Worm (Caenorhabditis elegans) whole organism, L1 larva: ENCODE data around the gene itsn-1.

ENCODE experiments used
- C04F5.9 ChIP-seq: sonication (generic microtip); optimal IDR thresholded peaks from 2 replicates; lab custom pipeline; 2016; ENCODE audit warnings: missing genetic modification characterization, missing compliant biosample characterization
- F16B12.6 ChIP-seq: fragments of 150-350 bp; optimal IDR thresholded peaks from 2 replicates; lab custom pipeline; 2014; ENCODE audit warnings: missing biosample characterization, missing genetic modification characterization
- ceh-82 ChIP-seq, 3 experiments: fragments of 150-350 bp in 1 of 3; sonication (generic microtip) in 2 of 3; optimal IDR thresholded peaks; 2 replicates each; lab custom pipeline; 2014 to 2017; ENCODE audit warnings: missing biosample characterization in 3 of 3, missing genetic modification characterization in 3 of 3
- ceh-88 ChIP-seq: fragments of 200-800 bp; sonication (Bioruptor generic); IDR thresholded peaks from 2 replicates; pipeline ENCODE4 v1.3.6; 2022; ENCODE audit warnings: missing genetic modification characterization, missing compliant biosample characterization
- ces-1 ChIP-seq: fragments of 150-350 bp; optimal IDR thresholded peaks from 2 replicates; lab custom pipeline; 2014; ENCODE audit warnings: missing biosample characterization, missing genetic modification reagents, missing genetic modification characterization
- dsc-1 ChIP-seq: sonication (generic microtip); optimal IDR thresholded peaks from 2 replicates; lab custom pipeline; 2016; ENCODE audit warnings: mild to moderate bottlenecking, missing genetic modification characterization, missing compliant biosample characterization
- efl-1 ChIP-seq, 4 experiments: fragments of 150-350 bp; optimal IDR thresholded peaks in 3 of 4; peaks in 1 of 4; 1 replicate in 1 of 4; 2 replicates in 3 of 4; lab custom pipeline; 2014; ENCODE audit warnings: missing biosample characterization in 2 of 4, missing genetic modification characterization in 2 of 4, missing genetic modification reagents in 2 of 4
- egl-13 ChIP-seq: sonication (generic microtip); optimal IDR thresholded peaks from 2 replicates; lab custom pipeline; 2016; ENCODE audit warnings: missing genotype, missing genetic modification reagents, missing genetic modification characterization, missing compliant biosample characterization
- elt-3 ChIP-seq, 6 experiments: fragments of 150-350 bp in 1 of 6; sonication (generic microtip); optimal IDR thresholded peaks; 2 replicates each; lab custom pipeline; 2017 to 2018; ENCODE audit warnings: missing biosample characterization in 6 of 6, missing genetic modification characterization in 6 of 6, inconsistent platforms in 1 of 6
- fkh-4 ChIP-seq: sonication (generic microtip); optimal IDR thresholded peaks from 2 replicates; lab custom pipeline; 2016; ENCODE audit warnings: missing compliant biosample characterization, missing genetic modification characterization, borderline replicate concordance
- fkh-8 ChIP-seq: sonication (generic microtip); optimal IDR thresholded peaks from 2 replicates; lab custom pipeline; 2016; ENCODE audit warnings: mild to moderate bottlenecking, missing genetic modification characterization, missing compliant biosample characterization
- fos-1 ChIP-seq: fragments of 150-350 bp; optimal IDR thresholded peaks from 2 replicates; lab custom pipeline; 2014; ENCODE audit warnings: missing biosample characterization, missing genetic modification characterization
- grh-1 ChIP-seq: fragments of 200-800 bp; sonication (Bioruptor generic); IDR thresholded peaks from 2 replicates; pipeline ENCODE4 v1.3.6; 2022; ENCODE audit warnings: missing genetic modification reagents, missing genetic modification characterization, missing compliant biosample characterization
- hlh-17 ChIP-seq: fragments of 200-800 bp; sonication (Bioruptor generic); optimal IDR thresholded peaks from 2 replicates; lab custom pipeline; 2018; ENCODE audit warnings: missing genetic modification characterization, mild to moderate bottlenecking, missing compliant biosample characterization, moderate library complexity, borderline replicate concordance
- hlh-4 ChIP-seq: sonication (generic microtip); optimal IDR thresholded peaks from 2 replicates; lab custom pipeline; 2016; ENCODE audit warnings: mild to moderate bottlenecking, missing genetic modification characterization, missing compliant biosample characterization
- hpl-2 ChIP-seq: fragments of 150-350 bp; optimal IDR thresholded peaks from 2 replicates; lab custom pipeline; 2014; ENCODE audit warnings: missing biosample characterization, missing genetic modification reagents, missing genetic modification characterization
- irx-1 ChIP-seq: sonication (generic microtip); optimal IDR thresholded peaks from 2 replicates; lab custom pipeline; 2016; ENCODE audit warnings: missing genetic modification characterization, missing compliant biosample characterization
- lin-14 ChIP-seq: fragments of 200-800 bp; sonication (Bioruptor generic); optimal IDR thresholded peaks from 2 replicates; lab custom pipeline; 2018; ENCODE audit warnings: mild to moderate bottlenecking, missing genetic modification characterization, moderate library complexity, missing compliant biosample characterization
- lin-15B ChIP-seq: fragments of 150-350 bp; sonication (generic microtip); optimal IDR thresholded peaks from 3 replicates; lab custom pipeline; 2014; ENCODE audit warnings: missing biosample characterization, missing genetic modification characterization
- lin-35 ChIP-seq, 2 experiments: fragments of 150-350 bp; optimal IDR thresholded peaks; 2 replicates each; lab custom pipeline; 2014; ENCODE audit warnings: missing biosample characterization in 2 of 2, missing genetic modification characterization in 2 of 2, missing genetic modification reagents in 2 of 2
- lsy-2 ChIP-seq, 2 experiments: fragments of 150-350 bp; optimal IDR thresholded peaks; 2 replicates each; lab custom pipeline; 2014; ENCODE audit warnings: missing biosample characterization in 2 of 2, missing genetic modification characterization in 2 of 2
- mep-1 ChIP-seq: fragments of 150-350 bp; optimal IDR thresholded peaks from 2 replicates; lab custom pipeline; 2014; ENCODE audit warnings: missing biosample characterization, missing genetic modification characterization
- nhr-12 ChIP-seq: sonication (generic microtip); optimal IDR thresholded peaks from 2 replicates; lab custom pipeline; 2017; ENCODE audit warnings: missing biosample characterization, missing genetic modification characterization
- nhr-19 ChIP-seq: fragments of 200-800 bp; sonication (Bioruptor generic); conservative IDR thresholded peaks from 2 replicates; pipeline ENCODE4 v1.3.6; 2022; ENCODE audit warnings: missing genetic modification characterization, missing compliant biosample characterization
- nhr-28 ChIP-seq: fragments of 150-350 bp; optimal IDR thresholded peaks from 2 replicates; lab custom pipeline; 2014; ENCODE audit warnings: missing biosample characterization, missing genetic modification characterization
- nhr-76 ChIP-seq: sonication (generic microtip); optimal IDR thresholded peaks from 2 replicates; lab custom pipeline; 2017; ENCODE audit warnings: missing biosample characterization, missing genetic modification characterization
- nhr-77 ChIP-seq: fragments of 150-350 bp; optimal IDR thresholded peaks from 2 replicates; lab custom pipeline; 2014; ENCODE audit warnings: missing biosample characterization, missing genetic modification characterization
- nhr-84 ChIP-seq: sonication (generic microtip); optimal IDR thresholded peaks from 2 replicates; lab custom pipeline; 2017; ENCODE audit warnings: missing biosample characterization, missing genetic modification characterization
- nhr-90 ChIP-seq: sonication (generic microtip); optimal IDR thresholded peaks from 2 replicates; lab custom pipeline; 2016; ENCODE audit warnings: mild to moderate bottlenecking, missing genetic modification characterization, missing compliant biosample characterization; ENCODE audit not compliant: poor library complexity
- pag-3 ChIP-seq: sonication (generic microtip); optimal IDR thresholded peaks from 2 replicates; lab custom pipeline; 2017; ENCODE audit warnings: missing genetic modification characterization, mild to moderate bottlenecking, missing compliant biosample characterization, antibody characterized with exemption, borderline replicate concordance; ENCODE audit not compliant: insufficient read depth
- skn-1 ChIP-seq: fragments of 150-350 bp; optimal IDR thresholded peaks from 2 replicates; lab custom pipeline; 2014; ENCODE audit warnings: missing biosample characterization, missing genetic modification characterization
- snu-23 ChIP-seq: sonication (generic microtip); optimal IDR thresholded peaks from 2 replicates; lab custom pipeline; 2016; ENCODE audit warnings: missing genetic modification characterization, missing compliant biosample characterization
- sptf-1 ChIP-seq: fragments of 150-350 bp; optimal IDR thresholded peaks from 2 replicates; lab custom pipeline; 2014; ENCODE audit warnings: missing biosample characterization, missing genetic modification characterization
- sup-37 ChIP-seq: fragments of 200-800 bp; sonication (Bioruptor generic); optimal IDR thresholded peaks from 2 replicates; lab custom pipeline; 2018; ENCODE audit warnings: mild to moderate bottlenecking, missing genetic modification characterization, missing compliant biosample characterization
- unc-62 ChIP-seq: fragments of 150-350 bp; optimal IDR thresholded peaks from 2 replicates; lab custom pipeline; 2014; ENCODE audit warnings: missing biosample characterization, missing genetic modification reagents, missing genetic modification characterization
- vab-15 ChIP-seq: sonication (generic microtip); optimal IDR thresholded peaks from 2 replicates; lab custom pipeline; 2017; ENCODE audit warnings: missing genotype, mild to moderate bottlenecking, missing genetic modification characterization, missing compliant biosample characterization
- xbp-1 ChIP-seq: sonication (generic microtip); optimal IDR thresholded peaks from 2 replicates; lab custom pipeline; 2016; ENCODE audit warnings: missing genetic modification characterization, missing compliant biosample characterization
- zag-1 ChIP-seq: fragments of 150-350 bp; optimal IDR thresholded peaks from 2 replicates; lab custom pipeline; 2014; ENCODE audit warnings: missing biosample characterization, missing genetic modification characterization

The itsn-1 gene

ce11 chrIV:17109436-17109835, 10.0 kb upstream of the itsn-1 start:
- no peak for TF ChIP-seq nhr-77
- no peak for TF ChIP-seq hpl-2
- TF ChIP-seq nhr-90 (tag; lab: Kevin White, UChicago) = no peak
- TF ChIP-seq egl-13 (tag; lab: Kevin White, UChicago) = no peak
- no peak for TF ChIP-seq ceh-88
- no peak for TF ChIP-seq F16B12.6
- no peak for TF ChIP-seq lin-14 (GFP tag; lab: Kevin White, UChicago)
- no peak for TF ChIP-seq nhr-84 (tag; lab: Kevin White, UChicago)
- TF ChIP-seq ceh-82 (tag; optimal IDR thresholded peaks at IDR 0.05; lab: Kevin White, UChicago) = no peak
- no peak for TF ChIP-seq irx-1 (tag; lab: Kevin White, UChicago)
- TF ChIP-seq C04F5.9 (tag; lab: Kevin White, UChicago) = no peak
- no peak for TF ChIP-seq fos-1 (tag; lab: Kevin White, UChicago)
- TF ChIP-seq hlh-4 = no peak
- no peak for TF ChIP-seq fkh-4 (tag; lab: Kevin White, UChicago)
- TF ChIP-seq elt-3 (tag; optimal IDR thresholded peaks at IDR 0.05; lab: Kevin White, UChicago) = no peak
- no peak for TF ChIP-seq skn-1
- no peak for TF ChIP-seq efl-1 (optimal IDR thresholded peaks at IDR 0.05; lab: Kevin White, UChicago)
- TF ChIP-seq efl-1 (GFP tag; optimal IDR thresholded peaks at IDR 0.05 in 1 of 2; lab: Kevin White, UChicago) = no peak
- no peak for TF ChIP-seq zag-1 (tag; lab: Kevin White, UChicago)
- TF ChIP-seq nhr-19 (GFP tag; lab: Robert Waterston, UW) = no peak
- no peak for TF ChIP-seq nhr-76

ce11 chrIV:17110882-17111281, 8.6 kb upstream of the itsn-1 start, which contains the start of gene sfa-1:
TSS of gene sfa-1 (minus strand) at chrIV:17110982.
- TF ChIP-seq fkh-8 (tag; lab: Kevin White, UChicago) = no peak
- no peak for TF ChIP-seq nhr-84 (tag; lab: Kevin White, UChicago)
- TF ChIP-seq efl-1 (optimal IDR thresholded peaks at IDR 0.05; lab: Kevin White, UChicago) = no peak
- peak in 1 of 2 experiments; percentile 78 for TF ChIP-seq efl-1 (GFP tag; optimal IDR thresholded peaks at IDR 0.05 in 1 of 2; lab: Kevin White, UChicago)
- TF ChIP-seq lin-14 (GFP tag; lab: Kevin White, UChicago) = no peak
- TF ChIP-seq sptf-1 (tag; lab: Kevin White, UChicago) = no peak
- TF ChIP-seq nhr-28 (tag; lab: Kevin White, UChicago) = no peak
- no peak for TF ChIP-seq grh-1 (GFP tag; lab: Robert Waterston, UW)
- TF ChIP-seq hlh-17 (GFP tag; lab: Kevin White, UChicago) = no peak

- TF ChIP-seq nhr-28 (tag; lab: Kevin White, UChicago) (no peak), lin-15B (tag; lab: Kevin White, UChicago) (no peak), xbp-1 (tag; lab: Kevin White, UChicago) (no peak), efl-1 (optimal IDR thresholded peaks at IDR 0.05; lab: Kevin White, UChicago) (no peak), efl-1 (GFP tag; optimal IDR thresholded peaks at IDR 0.05 in 1 of 2; lab: Kevin White, UChicago) (no peak), C04F5.9 (tag; lab: Kevin White, UChicago) (no peak), nhr-12 (tag; lab: Kevin White, UChicago) (no peak), unc-62 (GFP tag; lab: Kevin White, UChicago) (no peak), nhr-76 (no peak), ces-1 (GFP tag; lab: Kevin White, UChicago) (no peak), snu-23 (no peak), sup-37 (GFP tag; lab: Kevin White, UChicago) (no peak), lsy-2 (tag; optimal IDR thresholded peaks at IDR 0.05; lab: Kevin White, UChicago) (no peak)
Observed at ce11 chrIV:17111813-17112212, 7.7 kb upstream of the itsn-1 start, which contains the start of gene Y116A8C.33. TSS of gene Y116A8C.33 (plus strand) at chrIV:17112113.

ce11 chrIV:17116345-17116744, 3.1 kb upstream of the itsn-1 start, which contains the start of gene cyn-13:
TSS of gene cyn-13 (minus strand) at chrIV:17116657.
- TF ChIP-seq pag-3 = no peak
- no peak for TF ChIP-seq vab-15
- no peak for TF ChIP-seq mep-1
- TF ChIP-seq hlh-4 = no peak
- TF ChIP-seq ceh-88 = no peak
- no peak for TF ChIP-seq lin-35 (GFP tag; optimal IDR thresholded peaks at IDR 0.05; lab: Kevin White, UChicago)
- no peak for TF ChIP-seq dsc-1
